Worm (Caenorhabditis elegans) whole organism, L4/young adult: ENCODE data around the gene K03H6.1.

Experiments used
- W03F9.2 ChIP-seq: fragments of 150-350 bp; optimal IDR thresholded peaks from 2 replicates; lab custom pipeline; 2014; ENCODE audit warnings: missing biosample characterization, missing genetic modification characterization
- dao-5 ChIP-seq: sonication (generic microtip); optimal IDR thresholded peaks from 2 replicates; lab custom pipeline; 2016; ENCODE audit warnings: missing genotype, missing genetic modification characterization, moderate library complexity, missing compliant biosample characterization
- him-1 ChIP-seq: sonication (generic microtip); optimal IDR thresholded peaks from 2 replicates; lab custom pipeline; 2016; ENCODE audit warnings: missing genotype, missing genetic modification reagents, missing genetic modification characterization, missing compliant biosample characterization

The K03H6.1 gene

ce11 chrIV:1523418-1523817 lies at the start of gene K03H6.1:
K03H6.1 (plus strand) TSS chrIV:1523718.
- TF ChIP-seq W03F9.2 (tag; lab: Kevin White, UChicago) (no peak), him-1 (tag; lab: Kevin White, UChicago) (no peak), dao-5 (tag; lab: Kevin White, UChicago) (no peak)

ce11 chrIV:1475009-1475408 lies 48.5 kb upstream of the K03H6.1 start, which contains the start of gene Y77E11A.12:
Y77E11A.12 (minus strand) TSS chrIV:1475109.
- TF ChIP-seq him-1 (tag; lab: Kevin White, UChicago) (no peak), W03F9.2 (tag; lab: Kevin White, UChicago) (no peak), dao-5 (tag; lab: Kevin White, UChicago) (no peak)

ce11 chrIV:1478649-1479048 lies 44.9 kb upstream of the K03H6.1 start:
- TF ChIP-seq him-1 (tag; lab: Kevin White, UChicago) (no peak), W03F9.2 (tag; lab: Kevin White, UChicago) (no peak), dao-5 (tag; lab: Kevin White, UChicago) (no peak)

- no peak for TF ChIP-seq him-1 (tag; lab: Kevin White, UChicago)
- no peak for TF ChIP-seq dao-5 (tag; lab: Kevin White, UChicago)
- no peak for TF ChIP-seq W03F9.2 (tag; lab: Kevin White, UChicago)
These were observed 38.5 kb upstream of the K03H6.1 start, which contains the start of gene Y77E11A.16 for ce11 chrIV:1484968-1485474. Y77E11A.16 (plus strand) TSS chrIV:1485424.

- TF ChIP-seq W03F9.2 (tag; lab: Kevin White, UChicago), result no peak
- no peak for TF ChIP-seq him-1 (tag; lab: Kevin White, UChicago)
- no peak for TF ChIP-seq dao-5 (tag; lab: Kevin White, UChicago)
These were observed 27.4 kb upstream of the K03H6.1 start, which contains the start of gene npp-20 for ce11 chrIV:1496017-1496678. npp-20 (minus strand) TSS chrIV:1496022.

ce11 chrIV:1496679-1497033 lies 26.9 kb upstream of the K03H6.1 start:
- no peak for TF ChIP-seq him-1 (tag; lab: Kevin White, UChicago)
- TF ChIP-seq W03F9.2 (tag; lab: Kevin White, UChicago), result no peak
- no peak for TF ChIP-seq dao-5 (tag; lab: Kevin White, UChicago)

ce11 chrIV:1497448-1497847 lies 26.1 kb upstream of the K03H6.1 start, which contains the start of gene hxk-3:
hxk-3 (plus strand) TSS chrIV:1497626.
- TF ChIP-seq dao-5 (tag; lab: Kevin White, UChicago), result no peak
- TF ChIP-seq him-1 (tag; lab: Kevin White, UChicago), result no peak
- TF ChIP-seq W03F9.2 (tag; lab: Kevin White, UChicago), result no peak

ce11 chrIV:1510241-1510640 lies 13.3 kb upstream of the K03H6.1 start, which contains the start of gene txt-4:
txt-4 (plus strand) TSS chrIV:1510564.
- TF ChIP-seq W03F9.2 (tag; lab: Kevin White, UChicago) (no peak), him-1 (tag; lab: Kevin White, UChicago) (no peak), dao-5 (tag; lab: Kevin White, UChicago) (no peak)

- no peak for TF ChIP-seq W03F9.2 (tag; lab: Kevin White, UChicago)
- no peak for TF ChIP-seq him-1 (tag; lab: Kevin White, UChicago)
- TF ChIP-seq dao-5 (tag; lab: Kevin White, UChicago), result no peak
These were observed 10.6 kb upstream of the K03H6.1 start for ce11 chrIV:1512944-1513343.

ce11 chrIV:1514415-1514814 lies 9.1 kb upstream of the K03H6.1 start:
- TF ChIP-seq dao-5 (tag; lab: Kevin White, UChicago) (no peak), him-1 (tag; lab: Kevin White, UChicago) (no peak), W03F9.2 (tag; lab: Kevin White, UChicago) (no peak)

- TF ChIP-seq dao-5 (tag; lab: Kevin White, UChicago) (no peak), W03F9.2 (tag; lab: Kevin White, UChicago) (no peak), him-1 (tag; lab: Kevin White, UChicago) (no peak)
These were observed 7.6 kb upstream of the K03H6.1 start for ce11 chrIV:1515891-1516290.

ce11 chrIV:1516527-1516926 lies 7.0 kb upstream of the K03H6.1 start, which contains the start of gene clec-172:
clec-172 (minus strand) TSS chrIV:1516627.
- TF ChIP-seq dao-5 (tag; lab: Kevin White, UChicago) (no peak), him-1 (tag; lab: Kevin White, UChicago) (no peak), W03F9.2 (tag; lab: Kevin White, UChicago) (no peak)

ce11 chrIV:1521224-1521623 lies 2.3 kb upstream of the K03H6.1 start, which contains the start of gene K03H6.4:
K03H6.4 (minus strand) TSS chrIV:1521324.
- TF ChIP-seq dao-5 (tag; lab: Kevin White, UChicago), result no peak
- no peak for TF ChIP-seq him-1 (tag; lab: Kevin White, UChicago)
- no peak for TF ChIP-seq W03F9.2 (tag; lab: Kevin White, UChicago)
